Fruit fly (Drosophila melanogaster): ENCODE results near the gene trio.

DNA sequence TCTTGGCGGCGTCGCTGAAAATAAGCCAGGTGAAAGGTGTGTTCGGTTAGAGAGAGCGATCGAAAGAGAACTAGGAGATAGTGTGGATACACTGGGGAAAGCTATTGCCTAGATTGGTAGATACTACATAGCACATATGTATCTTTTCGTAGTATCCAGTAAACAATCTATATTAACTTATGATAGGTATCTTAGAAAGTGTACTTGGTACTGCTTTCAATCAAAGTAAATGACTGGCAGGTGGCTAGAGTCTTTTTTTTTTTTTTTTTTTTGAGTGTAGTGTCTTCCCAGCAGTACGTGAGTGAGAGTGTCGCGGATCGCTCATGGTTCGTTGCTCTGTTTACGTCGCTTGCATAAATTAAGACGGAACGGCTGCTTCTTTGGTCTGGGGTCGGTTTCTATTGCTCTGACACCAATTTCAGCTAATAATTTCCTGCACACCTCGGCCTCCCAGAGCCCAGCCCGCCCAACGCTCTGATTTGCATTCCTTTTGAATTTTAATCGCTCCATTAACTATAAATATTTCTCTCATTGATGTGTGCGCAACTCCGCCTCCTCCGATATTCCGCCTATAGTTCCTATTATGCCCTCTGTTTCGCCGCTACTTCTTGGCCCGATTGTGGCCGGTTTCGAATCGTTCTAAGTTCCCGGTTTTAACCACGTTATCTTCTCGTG is 4.9 kb downstream of the trio start:
- TF ChIP-seq CG8632 (GFP tag; optimal IDR thresholded peaks at IDR 0.05) (no peak), fkh (GFP tag; optimal IDR thresholded peaks at IDR 0.05) (no peak), CG7368 (GFP tag; optimal IDR thresholded peaks at IDR 0.05) (no peak), CG11902 (GFP tag; optimal IDR thresholded peaks at IDR 0.05) (no peak), Smox (GFP tag; optimal IDR thresholded peaks at IDR 0.05) (no peak), OdsH (GFP tag; optimal IDR thresholded peaks at IDR 0.05) (peak; percentile 34), Met (GFP tag; optimal IDR thresholded peaks at IDR 0.05) (no peak), CG6792 (GFP tag; optimal IDR thresholded peaks at IDR 0.05) (no peak), Hr39 (GFP tag; optimal IDR thresholded peaks at IDR 0.05) (no peak), Gug (GFP tag; IDR thresholded peaks at IDR 0.05) (peak; percentile 60), CG6854 (GFP tag; optimal IDR thresholded peaks at IDR 0.05) (no peak), CG15336 (GFP tag; IDR thresholded peaks at IDR 0.05) (peak; percentile 81), eg (GFP tag; IDR thresholded peaks at IDR 0.05) (peak; percentile 74), CG11762 (GFP tag; optimal IDR thresholded peaks at IDR 0.05; ENCODE audit: insufficient read depth) (no peak)

Measured in whole organism, prepupa.